Worm (Caenorhabditis elegans) whole organism, L1 larva: Measurements from ENCODE around the gene Y56A3A.7.

Source experiments
- C04F5.9 ChIP-seq: sonication (generic microtip); optimal IDR thresholded peaks from 2 replicates; lab custom pipeline; 2016; ENCODE audit warnings: missing genetic modification characterization, missing compliant biosample characterization
- C16A3.4 ChIP-seq: fragments of 150-350 bp; optimal IDR thresholded peaks from 2 replicates; lab custom pipeline; 2014; ENCODE audit warnings: missing biosample characterization, missing genetic modification characterization
- aha-1 ChIP-seq: fragments of 150-350 bp; optimal IDR thresholded peaks from 2 replicates; lab custom pipeline; 2014; ENCODE audit warnings: missing biosample characterization, missing genetic modification characterization
- aly-2 ChIP-seq: fragments of 150-350 bp; optimal IDR thresholded peaks from 2 replicates; lab custom pipeline; 2014; ENCODE audit warnings: missing biosample characterization, missing genetic modification characterization
- blmp-1 ChIP-seq: fragments of 150-350 bp; optimal IDR thresholded peaks from 2 replicates; lab custom pipeline; 2014; ENCODE audit warnings: missing biosample characterization, missing genetic modification characterization
- ceh-88 ChIP-seq: fragments of 200-800 bp; sonication (Bioruptor generic); IDR thresholded peaks from 2 replicates; pipeline ENCODE4 v1.3.6; 2022; ENCODE audit warnings: missing genetic modification characterization, missing compliant biosample characterization
- ceh-90 ChIP-seq: sonication (generic microtip); optimal IDR thresholded peaks from 2 replicates; lab custom pipeline; 2016; ENCODE audit warnings: missing genetic modification characterization, missing compliant biosample characterization
- dpl-1 ChIP-seq, 3 experiments: fragments of 150-350 bp in 2 of 3; sonication (generic microtip) in 1 of 3; optimal IDR thresholded peaks; 2 replicates each; lab custom pipeline; 2014 to 2017; ENCODE audit warnings: missing biosample characterization in 3 of 3, missing genetic modification characterization in 3 of 3, missing genetic modification reagents in 3 of 3
- efl-1 ChIP-seq, 4 experiments: fragments of 150-350 bp; optimal IDR thresholded peaks in 3 of 4; peaks in 1 of 4; 1 replicate in 1 of 4; 2 replicates in 3 of 4; lab custom pipeline; 2014; ENCODE audit warnings: missing biosample characterization in 2 of 4, missing genetic modification characterization in 2 of 4, missing genetic modification reagents in 2 of 4
- efl-3 ChIP-seq: fragments of 200-800 bp; sonication (Bioruptor generic); optimal IDR thresholded peaks from 2 replicates; lab custom pipeline; 2018; ENCODE audit warnings: mild to moderate bottlenecking, missing genetic modification characterization, missing compliant biosample characterization
- egl-27 ChIP-seq, 2 experiments: fragments of 150-350 bp in 1 of 2; sonication (generic microtip); optimal IDR thresholded peaks; 3 replicates each; lab custom pipeline; 2017 to 2018; ENCODE audit warnings: missing biosample characterization in 2 of 2, missing genetic modification characterization in 2 of 2, missing genetic modification reagents in 2 of 2
- elt-2 ChIP-seq: sonication (generic microtip); optimal IDR thresholded peaks from 2 replicates; lab custom pipeline; 2016; ENCODE audit warnings: missing genetic modification characterization, mild to moderate bottlenecking, inconsistent platforms, missing compliant biosample characterization, missing genetic modification reagents
- ets-5 ChIP-seq: fragments of 200-800 bp; sonication (Bioruptor generic); IDR thresholded peaks from 2 replicates; pipeline ENCODE4 v1.3.6; 2022; ENCODE audit warnings: missing genetic modification characterization, missing compliant biosample characterization
- fkh-10 ChIP-seq: sonication (generic microtip); optimal IDR thresholded peaks from 2 replicates; lab custom pipeline; 2017; ENCODE audit warnings: missing biosample characterization, missing genetic modification reagents, missing genetic modification characterization
- fkh-4 ChIP-seq: sonication (generic microtip); optimal IDR thresholded peaks from 2 replicates; lab custom pipeline; 2016; ENCODE audit warnings: missing compliant biosample characterization, missing genetic modification characterization, borderline replicate concordance
- grh-1 ChIP-seq: fragments of 200-800 bp; sonication (Bioruptor generic); IDR thresholded peaks from 2 replicates; pipeline ENCODE4 v1.3.6; 2022; ENCODE audit warnings: missing genetic modification reagents, missing genetic modification characterization, missing compliant biosample characterization
- hlh-17 ChIP-seq: fragments of 200-800 bp; sonication (Bioruptor generic); optimal IDR thresholded peaks from 2 replicates; lab custom pipeline; 2018; ENCODE audit warnings: missing genetic modification characterization, mild to moderate bottlenecking, missing compliant biosample characterization, moderate library complexity, borderline replicate concordance
- irx-1 ChIP-seq: sonication (generic microtip); optimal IDR thresholded peaks from 2 replicates; lab custom pipeline; 2016; ENCODE audit warnings: missing genetic modification characterization, missing compliant biosample characterization
- lir-3 ChIP-seq: sonication (generic microtip); optimal IDR thresholded peaks from 2 replicates; lab custom pipeline; 2016; ENCODE audit warnings: mild to moderate bottlenecking, missing genetic modification characterization, moderate library complexity, missing compliant biosample characterization; ENCODE audit not compliant: poor library complexity
- lsy-2 ChIP-seq, 2 experiments: fragments of 150-350 bp; optimal IDR thresholded peaks; 2 replicates each; lab custom pipeline; 2014; ENCODE audit warnings: missing biosample characterization in 2 of 2, missing genetic modification characterization in 2 of 2
- mab-9 ChIP-seq: fragments of 200-800 bp; sonication (Bioruptor generic); IDR thresholded peaks from 2 replicates; pipeline ENCODE4 v1.3.6; 2022; ENCODE audit warnings: missing genetic modification reagents, missing genetic modification characterization, missing compliant biosample characterization
- mdl-1 ChIP-seq, 2 experiments: fragments of 150-350 bp; optimal IDR thresholded peaks; 2 replicates each; lab custom pipeline; 2014 to 2017; ENCODE audit warnings: missing biosample characterization in 2 of 2, missing genetic modification characterization in 2 of 2, inconsistent platforms in 1 of 2
- nhr-19 ChIP-seq: fragments of 200-800 bp; sonication (Bioruptor generic); conservative IDR thresholded peaks from 2 replicates; pipeline ENCODE4 v1.3.6; 2022; ENCODE audit warnings: missing genetic modification characterization, missing compliant biosample characterization
- nhr-20 ChIP-seq: sonication (generic microtip); optimal IDR thresholded peaks from 2 replicates; lab custom pipeline; 2016; ENCODE audit warnings: mild to moderate bottlenecking, missing genetic modification characterization, missing compliant biosample characterization
- nhr-237 ChIP-seq: fragments of 150-350 bp; optimal IDR thresholded peaks from 2 replicates; lab custom pipeline; 2014; ENCODE audit warnings: missing biosample characterization, missing genetic modification characterization
- nhr-76 ChIP-seq: sonication (generic microtip); optimal IDR thresholded peaks from 2 replicates; lab custom pipeline; 2017; ENCODE audit warnings: missing biosample characterization, missing genetic modification characterization
- nhr-77 ChIP-seq: fragments of 150-350 bp; optimal IDR thresholded peaks from 2 replicates; lab custom pipeline; 2014; ENCODE audit warnings: missing biosample characterization, missing genetic modification characterization
- nhr-84 ChIP-seq: sonication (generic microtip); optimal IDR thresholded peaks from 2 replicates; lab custom pipeline; 2017; ENCODE audit warnings: missing biosample characterization, missing genetic modification characterization
- nhr-85 ChIP-seq: sonication (generic microtip); peaks from one replicate; lab custom pipeline; 2016; ENCODE audit warnings: missing genetic modification characterization, inconsistent platforms, missing compliant biosample characterization
- nhr-90 ChIP-seq: sonication (generic microtip); optimal IDR thresholded peaks from 2 replicates; lab custom pipeline; 2016; ENCODE audit warnings: mild to moderate bottlenecking, missing genetic modification characterization, missing compliant biosample characterization; ENCODE audit not compliant: poor library complexity
- pax-3 ChIP-seq: fragments of 200-800 bp; sonication (Bioruptor generic); optimal IDR thresholded peaks from 2 replicates; lab custom pipeline; 2018; ENCODE audit warnings: mild to moderate bottlenecking, missing genetic modification characterization, moderate library complexity, missing compliant biosample characterization
- rnt-1 ChIP-seq: sonication (generic microtip); optimal IDR thresholded peaks from 2 replicates; lab custom pipeline; 2016; ENCODE audit warnings: mild to moderate bottlenecking, missing genetic modification characterization, moderate library complexity, missing compliant biosample characterization
- skn-1 ChIP-seq: fragments of 150-350 bp; optimal IDR thresholded peaks from 2 replicates; lab custom pipeline; 2014; ENCODE audit warnings: missing biosample characterization, missing genetic modification characterization
- snpc-4 ChIP-seq: fragments of 150-350 bp; optimal IDR thresholded peaks from 2 replicates; lab custom pipeline; 2014; ENCODE audit warnings: missing biosample characterization, missing genetic modification characterization
- snu-23 ChIP-seq: sonication (generic microtip); optimal IDR thresholded peaks from 2 replicates; lab custom pipeline; 2016; ENCODE audit warnings: missing genetic modification characterization, missing compliant biosample characterization
- sox-4 ChIP-seq: sonication (generic microtip); optimal IDR thresholded peaks from 2 replicates; lab custom pipeline; 2016; ENCODE audit warnings: missing genetic modification characterization, missing compliant biosample characterization
- sptf-1 ChIP-seq: fragments of 150-350 bp; optimal IDR thresholded peaks from 2 replicates; lab custom pipeline; 2014; ENCODE audit warnings: missing biosample characterization, missing genetic modification characterization
- sup-37 ChIP-seq: fragments of 200-800 bp; sonication (Bioruptor generic); optimal IDR thresholded peaks from 2 replicates; lab custom pipeline; 2018; ENCODE audit warnings: mild to moderate bottlenecking, missing genetic modification characterization, missing compliant biosample characterization
- tlp-1 ChIP-seq: fragments of 150-350 bp; optimal IDR thresholded peaks from 2 replicates; lab custom pipeline; 2014; ENCODE audit warnings: missing biosample characterization, missing genetic modification characterization
- unc-86 ChIP-seq: sonication (generic microtip); optimal IDR thresholded peaks from 2 replicates; lab custom pipeline; 2016; ENCODE audit warnings: missing genetic modification characterization, missing compliant biosample characterization
- unc-98 ChIP-seq: fragments of 200-800 bp; sonication (Bioruptor generic); IDR thresholded peaks from 2 replicates; pipeline ENCODE4 v1.3.6; 2022; ENCODE audit warnings: missing genetic modification characterization, missing compliant biosample characterization
- ztf-4 ChIP-seq: fragments of 150-350 bp; optimal IDR thresholded peaks from 2 replicates; lab custom pipeline; 2014; ENCODE audit warnings: missing biosample characterization, missing genetic modification characterization

Gene Y56A3A.7

DNA sequence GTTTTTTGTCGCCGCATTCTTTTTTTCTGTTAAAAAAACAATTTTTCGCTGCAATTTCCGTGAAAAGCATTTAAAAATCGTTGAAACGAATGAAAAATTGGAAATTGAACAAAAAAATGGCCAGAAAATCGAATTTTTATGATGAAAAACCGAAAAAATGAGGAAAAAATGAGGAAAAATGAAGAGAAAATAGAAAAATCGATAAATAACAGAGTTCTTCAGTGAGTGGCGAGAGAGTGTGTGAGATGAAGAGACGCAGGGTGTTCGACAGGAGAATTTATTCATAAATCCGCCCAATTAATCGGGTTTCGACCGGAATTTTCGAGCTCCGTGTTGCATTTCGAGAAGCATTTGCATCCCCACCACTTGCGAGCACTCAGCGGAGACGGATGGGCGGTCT, 24.5 kb upstream of the Y56A3A.7 start, which contains the start of gene Y56A3A.28:
Y56A3A.28 (minus strand) TSS at position 33 of the 400 bp plus-strand sequence.
- TF ChIP-seq sup-37 (GFP tag; lab: Kevin White, UChicago): no peak
- TF ChIP-seq efl-1 (optimal IDR thresholded peaks at IDR 0.05; lab: Kevin White, UChicago): peak in 1 of 2 experiments; percentile 20
- peak in 1 of 2 experiments; percentile 25 for TF ChIP-seq efl-1 (GFP tag; optimal IDR thresholded peaks at IDR 0.05 in 1 of 2; lab: Kevin White, UChicago)
- no peak for TF ChIP-seq nhr-77 (tag; lab: Kevin White, UChicago)
- peak in 1 of 3 experiments; percentile 14 for TF ChIP-seq dpl-1 (GFP tag; optimal IDR thresholded peaks at IDR 0.05; lab: Kevin White, UChicago)
- no peak for TF ChIP-seq lir-3 (tag; lab: Kevin White, UChicago)

DNA sequence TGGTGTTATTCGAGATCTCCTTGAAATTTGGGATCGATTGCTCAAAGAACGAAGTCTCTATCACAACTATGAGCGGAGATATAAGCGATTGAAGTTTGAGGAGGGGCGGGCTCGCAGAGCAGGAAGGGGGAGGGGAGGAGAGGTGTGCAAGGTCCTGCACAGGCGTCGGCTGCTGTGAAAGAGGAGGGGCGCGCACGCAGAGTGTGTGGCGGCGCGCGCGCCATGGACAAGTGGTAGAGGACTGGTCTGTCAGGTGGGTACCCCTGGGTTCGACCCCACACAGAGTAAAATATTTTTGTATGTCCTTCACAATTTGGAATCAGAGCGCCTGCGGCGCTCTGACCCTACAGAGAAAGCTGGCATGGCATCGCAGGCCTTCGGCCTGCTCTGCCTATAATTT, 20.2 kb upstream of the Y56A3A.7 start:
- TF ChIP-seq nhr-19 (GFP tag; lab: Robert Waterston, UW): peak; percentile 81
- TF ChIP-seq snpc-4 (tag; lab: Kevin White, UChicago): peak; percentile 13
- TF ChIP-seq grh-1 (GFP tag; lab: Robert Waterston, UW): peak; percentile 61
- peak; percentile 40; the same call in 1 of the 2 replicates for TF ChIP-seq mab-9 (GFP tag; lab: Robert Waterston, UW)
- TF ChIP-seq unc-98: peak; percentile 43; the same call in 1 of the 2 replicates
- TF ChIP-seq ceh-88 (GFP tag; lab: Robert Waterston, UW): peak; percentile 59; the same call in 1 of the 2 replicates

ce11 chrIII:11960080-11960479, 13.3 kb upstream of the Y56A3A.7 start, which contains the start of gene top-3:
Gene top-3, minus strand, starts transcription at chrIII:11960180.
- no peak for TF ChIP-seq C16A3.4 (tag; lab: Kevin White, UChicago)
- no peak for TF ChIP-seq skn-1 (tag; lab: Kevin White, UChicago)
- TF ChIP-seq sup-37 (GFP tag; lab: Kevin White, UChicago): no peak
- TF ChIP-seq tlp-1: no peak
- TF ChIP-seq nhr-237 (tag; lab: Kevin White, UChicago): no peak
- no peak for TF ChIP-seq mab-9 (GFP tag; lab: Robert Waterston, UW)
- TF ChIP-seq elt-2 (tag; lab: Kevin White, UChicago): no peak
- no peak for TF ChIP-seq nhr-85 (tag; lab: Kevin White, UChicago)
- TF ChIP-seq efl-3 (GFP tag; lab: Kevin White, UChicago): no peak
- TF ChIP-seq ztf-4 (tag; lab: Kevin White, UChicago): no peak
- no peak for TF ChIP-seq nhr-90 (tag; lab: Kevin White, UChicago)
- no peak for TF ChIP-seq C04F5.9 (tag; lab: Kevin White, UChicago)
- TF ChIP-seq snu-23 (GFP tag; lab: Kevin White, UChicago): no peak
- TF ChIP-seq egl-27 (tag; optimal IDR thresholded peaks at IDR 0.05; lab: Kevin White, UChicago): no peak
- TF ChIP-seq lsy-2 (tag; optimal IDR thresholded peaks at IDR 0.05; lab: Kevin White, UChicago): no peak
- no peak for TF ChIP-seq fkh-10
- TF ChIP-seq irx-1 (tag; lab: Kevin White, UChicago): no peak
- TF ChIP-seq hlh-17 (GFP tag; lab: Kevin White, UChicago): no peak
- no peak for TF ChIP-seq blmp-1 (tag; lab: Kevin White, UChicago)

DNA sequence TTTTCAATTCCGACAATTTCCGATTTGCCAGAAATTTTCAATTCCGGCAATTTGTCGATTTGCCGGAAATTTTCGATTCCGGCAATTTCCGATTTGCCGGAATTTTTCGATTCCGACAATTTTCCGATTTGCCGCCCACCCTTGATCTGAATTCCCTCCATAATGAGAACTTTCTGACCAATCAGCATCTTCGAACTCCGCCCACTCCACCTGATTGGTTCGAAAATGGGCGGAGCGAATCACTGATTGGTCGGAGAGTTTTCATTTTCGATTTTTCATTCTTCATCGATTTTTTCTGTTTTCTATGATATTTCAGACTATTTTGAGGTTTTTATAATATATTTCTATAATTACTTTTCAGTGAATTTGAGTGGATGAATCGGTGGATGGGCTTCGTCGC, 7.3 kb upstream of the Y56A3A.7 start:
- TF ChIP-seq sox-4 (no peak), nhr-76 (tag; lab: Kevin White, UChicago) (no peak), efl-1 (optimal IDR thresholded peaks at IDR 0.05; lab: Kevin White, UChicago) (no peak), efl-1 (GFP tag; optimal IDR thresholded peaks at IDR 0.05 in 1 of 2; lab: Kevin White, UChicago) (no peak), unc-86 (tag; lab: Kevin White, UChicago) (no peak), mdl-1 (tag; optimal IDR thresholded peaks at IDR 0.05; lab: Kevin White, UChicago) (no peak), nhr-84 (tag; lab: Kevin White, UChicago) (no peak), C04F5.9 (tag; lab: Kevin White, UChicago) (no peak), nhr-20 (tag; lab: Kevin White, UChicago) (no peak), sptf-1 (tag; lab: Kevin White, UChicago) (no peak), pax-3 (no peak), ceh-90 (tag; lab: Kevin White, UChicago) (no peak), rnt-1 (tag; lab: Kevin White, UChicago) (no peak), aha-1 (tag; lab: Kevin White, UChicago) (no peak), aly-2 (tag; lab: Kevin White, UChicago) (no peak), fkh-4 (no peak), ets-5 (GFP tag; lab: Robert Waterston, UW) (no peak)
